Fruit fly (Drosophila melanogaster) whole organism, adult: Measurements from ENCODE around the gene dpp.

Experiments
- CG12768 ChIP-seq: fragments of 200-800 bp; sonication (Bioruptor generic); optimal IDR thresholded peaks from 2 replicates; lab custom pipeline; 2017; ENCODE audit warnings: missing biosample characterization, missing genetic modification characterization, mild to moderate bottlenecking, moderate library complexity, missing genetic modification reagents
- CG7045 ChIP-seq: fragments of 200-800 bp; sonication (Bioruptor generic); optimal IDR thresholded peaks from 2 replicates; lab custom pipeline; 2017; ENCODE audit warnings: missing biosample characterization, mild to moderate bottlenecking, missing genetic modification characterization
- Mnt ChIP-seq: fragments of 200-800 bp; sonication (Bioruptor generic); optimal IDR thresholded peaks from 2 replicates; lab custom pipeline; 2016; ENCODE audit warnings: missing biosample characterization, mild to moderate bottlenecking, missing genetic modification characterization
- bab1 ChIP-seq: fragments of 200-800 bp; sonication (Bioruptor generic); optimal IDR thresholded peaks from 3 replicates; lab custom pipeline; 2019; ENCODE audit warnings: missing biosample characterization, mild to moderate bottlenecking, missing genetic modification characterization, moderate library complexity
- pad ChIP-seq: fragments of 200-800 bp; sonication (Bioruptor generic); optimal IDR thresholded peaks from 3 replicates; lab custom pipeline; 2017; ENCODE audit warnings: missing biosample characterization, missing genetic modification characterization, mild to moderate bottlenecking, moderate library complexity, missing genetic modification reagents

DNA sequence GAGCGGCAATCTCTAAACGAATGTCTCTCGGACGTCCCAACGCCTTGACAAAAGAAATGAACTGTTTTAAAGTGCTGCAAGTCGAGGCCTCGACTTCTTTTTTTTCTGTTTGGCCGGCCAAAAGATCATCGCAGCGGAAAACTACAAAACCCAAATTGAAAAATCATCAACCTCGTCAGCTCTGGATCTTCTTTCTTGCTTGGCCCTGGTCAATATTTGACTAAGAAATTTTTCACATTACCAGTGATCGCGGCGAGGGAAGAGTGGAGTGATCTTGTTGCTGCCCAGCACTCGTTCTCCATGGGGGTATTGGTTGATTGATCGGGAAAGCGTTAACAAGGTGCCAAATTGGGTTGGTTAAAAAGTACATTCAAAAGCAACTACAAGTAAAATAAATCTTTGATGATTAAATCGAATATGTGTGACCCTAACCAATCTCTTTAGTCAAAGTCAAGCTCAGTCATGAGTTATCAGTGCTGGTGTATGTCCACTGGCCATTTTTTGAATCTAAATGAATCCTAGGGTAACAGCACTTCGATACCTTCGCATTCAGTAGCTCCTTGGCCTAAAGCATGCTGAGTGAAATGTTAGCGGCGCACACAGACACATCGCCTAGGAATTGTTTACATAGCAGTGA, 10.6 kb downstream of the dpp start:
- TF ChIP-seq bab1 (no peak), CG7045 (no peak), CG12768 (GFP tag; lab: Kevin White, UChicago) (no peak), pad (GFP tag; lab: Kevin White, UChicago) (no peak), Mnt (GFP tag; lab: Kevin White, UChicago) (no peak)
